Fruit fly (Drosophila melanogaster) whole organism, adult: Measurements from ENCODE around the gene hiro.

Source experiments
- CG11617 ChIP-seq: fragments of 200-800 bp; sonication (Bioruptor generic); optimal IDR thresholded peaks from 2 replicates; lab custom pipeline; 2017; ENCODE audit warnings: mild to moderate bottlenecking, missing biosample characterization, missing genetic modification reagents, missing genetic modification characterization
- CG14711 ChIP-seq: fragments of 200-800 bp; sonication (Bioruptor generic); optimal IDR thresholded peaks from 2 replicates; lab custom pipeline; 2018; ENCODE audit warnings: missing biosample characterization, mild to moderate bottlenecking, missing genetic modification characterization, moderate library complexity
- CG1620 ChIP-seq: fragments of 200-800 bp; sonication (Bioruptor generic); optimal IDR thresholded peaks from 2 replicates; lab custom pipeline; 2016; ENCODE audit warnings: missing biosample characterization, missing genetic modification characterization
- CG33017 ChIP-seq: fragments of 200-800 bp; sonication (Bioruptor generic); optimal IDR thresholded peaks from 2 replicates; lab custom pipeline; 2018; ENCODE audit warnings: missing biosample characterization, mild to moderate bottlenecking, missing genetic modification characterization, moderate library complexity
- CG5204 ChIP-seq: fragments of 200-800 bp; sonication (Bioruptor generic); optimal IDR thresholded peaks from 2 replicates; lab custom pipeline; 2016; ENCODE audit warnings: missing biosample characterization, missing genetic modification characterization
- CG7045 ChIP-seq: fragments of 200-800 bp; sonication (Bioruptor generic); optimal IDR thresholded peaks from 2 replicates; lab custom pipeline; 2017; ENCODE audit warnings: missing biosample characterization, mild to moderate bottlenecking, missing genetic modification characterization
- Crg-1 ChIP-seq: fragments of 200-800 bp; sonication (Bioruptor generic); optimal IDR thresholded peaks from 2 replicates; lab custom pipeline; 2016; ENCODE audit warnings: missing biosample characterization, missing genetic modification characterization
- Hr96 ChIP-seq: fragments of 200-800 bp; sonication (Bioruptor generic); optimal IDR thresholded peaks from 2 replicates; lab custom pipeline; 2016; ENCODE audit warnings: missing biosample characterization, missing genetic modification characterization
- Mnt ChIP-seq: fragments of 200-800 bp; sonication (Bioruptor generic); optimal IDR thresholded peaks from 2 replicates; lab custom pipeline; 2016; ENCODE audit warnings: missing biosample characterization, mild to moderate bottlenecking, missing genetic modification characterization
- bab1 ChIP-seq: fragments of 200-800 bp; sonication (Bioruptor generic); optimal IDR thresholded peaks from 3 replicates; lab custom pipeline; 2019; ENCODE audit warnings: missing biosample characterization, mild to moderate bottlenecking, missing genetic modification characterization, moderate library complexity
- cic ChIP-seq: fragments of 200-800 bp; sonication (Bioruptor generic); optimal IDR thresholded peaks from 2 replicates; lab custom pipeline; 2017; ENCODE audit warnings: missing biosample characterization, mild to moderate bottlenecking, missing genetic modification characterization, moderate library complexity
- kay ChIP-seq: fragments of 200-800 bp; sonication (Bioruptor generic); peaks from one replicate; lab custom pipeline; 2016; ENCODE audit warnings: missing biosample characterization, missing genetic modification characterization, borderline replicate concordance
- toe ChIP-seq: fragments of 200-800 bp; sonication (Bioruptor generic); optimal IDR thresholded peaks from 2 replicates; lab custom pipeline; 2016; ENCODE audit warnings: missing biosample characterization, missing genetic modification characterization

- TF ChIP-seq kay (GFP tag; lab: Kevin White, UChicago) (no peak), Crg-1 (GFP tag; lab: Kevin White, UChicago) (no peak), toe (GFP tag; lab: Kevin White, UChicago) (no peak), cic (no peak), Hr96 (GFP tag; lab: Kevin White, UChicago) (no peak), CG33017 (tag; lab: Kevin White, UChicago) (no peak), CG14711 (tag; lab: Kevin White, UChicago) (no peak), CG11617 (GFP tag; lab: Kevin White, UChicago) (no peak), bab1 (no peak), Mnt (GFP tag; lab: Kevin White, UChicago) (no peak), CG1620 (GFP tag; lab: Kevin White, UChicago) (no peak), CG5204 (GFP tag; lab: Kevin White, UChicago) (no peak), CG7045 (GFP tag; lab: Kevin White, UChicago) (no peak)
Measured at dm6 chr3L:710345-710822, 22.6 kb upstream of the hiro start, which contains the start of gene CkIIalpha-i3.
